Comparison of ENCODE assay signal across 1 fruit fly cellular context in the genomic region with DNA sequence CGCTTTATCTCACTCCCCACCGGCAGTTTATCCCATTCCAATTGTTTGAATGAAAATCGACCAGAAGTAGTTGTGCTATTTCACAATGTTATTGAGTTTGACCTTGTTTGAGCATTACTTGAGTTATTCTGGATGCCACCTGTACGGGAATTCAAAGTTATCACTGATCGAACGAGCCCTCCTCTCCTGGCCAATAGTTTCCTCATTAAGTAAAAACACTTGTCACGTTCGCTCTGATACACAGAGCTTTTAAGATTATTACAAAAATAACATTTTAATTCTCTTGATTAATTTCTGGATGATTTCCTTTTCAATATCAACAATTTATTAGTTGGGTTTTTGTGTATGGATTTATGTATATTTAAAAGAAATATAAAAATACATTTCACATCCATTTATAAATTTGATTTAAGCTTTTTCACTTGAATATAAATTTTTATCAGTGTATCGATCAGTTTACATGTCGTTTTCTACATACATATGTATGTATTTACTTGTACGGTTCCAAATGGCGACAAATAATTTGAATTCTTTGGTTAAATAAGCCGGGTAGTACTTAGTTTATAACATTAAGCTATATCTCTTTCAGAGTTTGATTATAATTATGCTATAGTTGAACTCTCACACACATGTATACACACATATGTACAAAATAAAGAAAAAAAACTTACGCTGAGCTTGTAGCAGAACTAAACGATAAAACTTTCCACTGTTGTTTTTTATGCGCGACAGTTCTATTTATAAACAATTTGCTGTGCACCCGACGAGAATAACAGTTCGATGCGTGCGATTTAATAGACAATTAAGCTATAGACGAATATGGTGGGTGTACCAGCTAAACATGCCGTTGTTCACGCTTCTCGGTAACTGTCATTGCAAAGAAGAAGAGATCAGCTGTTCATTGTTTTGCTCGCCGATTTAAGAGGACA.
TF ChIP-seq lines count a peak whose summit lies in the region.

Gene CG3609, minus strand, starts transcription at position 810 of the 929 bp plus-strand sequence.
Gene CG15390, plus strand, starts transcription at position 896 of the 929 bp plus-strand sequence.

TF ChIP-seq in whole organism, embryonic, 481 proteins besides CTCF, POLR2A, EP300 and RAD21 (continued from another document and continues in another):
- TF ChIP-seq Stat92E (GFP tag; optimal IDR thresholded peaks at IDR 0.05; lab: Kevin White, UChicago): peak in 1 of 3 experiments; percentile 49
- peak; percentile 56 for TF ChIP-seq CG4424 (GFP tag; optimal IDR thresholded peaks at IDR 0.05; lab: Kevin White, UChicago)
- TF ChIP-seq CG6791 (GFP tag; IDR thresholded peaks at IDR 0.05; lab: Robert Waterston, UW; ENCODE audit: partially characterized antibody): peak; percentile 39; the same call in 1 of the 3 replicates
- TF ChIP-seq CG3065 (GFP tag; optimal IDR thresholded peaks at IDR 0.05; lab: Kevin White, UChicago): peak; percentile 59
- TF ChIP-seq CG33213 (GFP tag; optimal IDR thresholded peaks at IDR 0.05; lab: Kevin White, UChicago): peak; percentile 91
- TF ChIP-seq CG18476 (GFP tag; optimal IDR thresholded peaks at IDR 0.05; lab: Kevin White, UChicago): peak; percentile 38
- no peak for TF ChIP-seq ato (GFP tag; IDR thresholded peaks at IDR 0.05; lab: Robert Waterston, UW; ENCODE audit: partially characterized antibody)
- TF ChIP-seq sd (tag; optimal IDR thresholded peaks at IDR 0.05; lab: Kevin White, UChicago): peak; percentile 89
- peak; percentile 41 for TF ChIP-seq cato (GFP tag; optimal IDR thresholded peaks at IDR 0.05; lab: Kevin White, UChicago; ENCODE audit: borderline replicate concordance)
- no peak for TF ChIP-seq Dfd (GFP tag; optimal IDR thresholded peaks at IDR 0.05; lab: Kevin White, UChicago)
- TF ChIP-seq dan (GFP tag; IDR thresholded peaks at IDR 0.05; lab: Robert Waterston, UW): no peak
- peak; percentile 52 for TF ChIP-seq CG14710 (tag; optimal IDR thresholded peaks at IDR 0.05; lab: Kevin White, UChicago)
- TF ChIP-seq Mes4 (GFP tag; optimal IDR thresholded peaks at IDR 0.05; lab: Kevin White, UChicago): peak; percentile 82
- peak; percentile 22 for TF ChIP-seq BtbVII (GFP tag; optimal IDR thresholded peaks at IDR 0.05; lab: Kevin White, UChicago)
- peak; percentile 32; the same call in 1 of the 2 replicates for TF ChIP-seq hbn (GFP tag; IDR thresholded peaks at IDR 0.05; lab: Robert Waterston, UW; ENCODE audit: partially characterized antibody)
- TF ChIP-seq CG18262 (tag; optimal IDR thresholded peaks at IDR 0.05; lab: Kevin White, UChicago): peak; percentile 61
- no peak for TF ChIP-seq tna (GFP tag; IDR thresholded peaks at IDR 0.05; lab: Robert Waterston, UW; ENCODE audit: partially characterized antibody)
- peak; percentile 69 for TF ChIP-seq CG10147 (GFP tag; optimal IDR thresholded peaks at IDR 0.05; lab: Kevin White, UChicago)
- TF ChIP-seq CG13624 (GFP tag; optimal IDR thresholded peaks at IDR 0.05; lab: Kevin White, UChicago): peak; percentile 96
- no peak for TF ChIP-seq CG5180 (GFP tag; optimal IDR thresholded peaks at IDR 0.05; lab: Kevin White, UChicago)
- TF ChIP-seq ems (GFP tag; optimal IDR thresholded peaks at IDR 0.05; lab: Kevin White, UChicago): peak; percentile 91
- TF ChIP-seq gfzf (GFP tag; optimal IDR thresholded peaks at IDR 0.05; lab: Kevin White, UChicago): peak; percentile 30
- peak; percentile 92 for TF ChIP-seq HmgD (GFP tag; optimal IDR thresholded peaks at IDR 0.05; lab: Kevin White, UChicago)
- TF ChIP-seq Poxn (GFP tag; IDR thresholded peaks at IDR 0.05; lab: Robert Waterston, UW): peak; percentile 63
- peak; percentile 77 to 89 for TF ChIP-seq chif (GFP tag; optimal IDR thresholded peaks at IDR 0.05; lab: Kevin White, UChicago)
- TF ChIP-seq MESR4 (GFP tag; optimal IDR thresholded peaks at IDR 0.05; lab: Kevin White, UChicago): peak; percentile 72
- peak; percentile 97 for TF ChIP-seq sens (GFP tag; lab: Kevin White, UChicago)
- TF ChIP-seq CG3407 (GFP tag; optimal IDR thresholded peaks at IDR 0.05; lab: Kevin White, UChicago): peak; percentile 41
- TF ChIP-seq knrl (GFP tag; IDR thresholded peaks at IDR 0.05; lab: Robert Waterston, UW; ENCODE audit: partially characterized antibody): no peak; the same call in 2 of the 3 replicates
- TF ChIP-seq CG31388 (GFP tag; optimal IDR thresholded peaks at IDR 0.05; lab: Kevin White, UChicago): peak; percentile 76
- TF ChIP-seq jing (GFP tag; optimal IDR thresholded peaks at IDR 0.05; lab: Kevin White, UChicago): no peak
- TF ChIP-seq Adf1 (GFP tag; IDR thresholded peaks at IDR 0.05; lab: Robert Waterston, UW): peak; percentile 52; the same call in 1 of the 2 replicates
- no peak for TF ChIP-seq lov (optimal IDR thresholded peaks at IDR 0.05; lab: Kevin White, UChicago)
- peak; percentile 30; the same call in 2 of the 3 replicates for TF ChIP-seq lov (GFP tag; IDR thresholded peaks at IDR 0.05; lab: Robert Waterston, UW)
- peak; percentile 35 for TF ChIP-seq CG17186 (GFP tag; optimal IDR thresholded peaks at IDR 0.05; lab: Kevin White, UChicago)
- peak; percentile 91 for TF ChIP-seq pho (GFP tag; optimal IDR thresholded peaks at IDR 0.05; lab: Kevin White, UChicago)
- TF ChIP-seq CG10654 (GFP tag; optimal IDR thresholded peaks at IDR 0.05; lab: Kevin White, UChicago): peak; percentile 1
- TF ChIP-seq ATbp (GFP tag; optimal IDR thresholded peaks at IDR 0.05; lab: Kevin White, UChicago): peak; percentile 62
- peak; percentile 93 for TF ChIP-seq HLH54F (GFP tag; optimal IDR thresholded peaks at IDR 0.05; lab: Kevin White, UChicago)
- peak; percentile 81 for TF ChIP-seq Myb (GFP tag; optimal IDR thresholded peaks at IDR 0.05; lab: Kevin White, UChicago)
- TF ChIP-seq Hey (tag; optimal IDR thresholded peaks at IDR 0.05; lab: Kevin White, UChicago): peak; percentile 57
- peak; percentile 9 for TF ChIP-seq salm (tag; optimal IDR thresholded peaks at IDR 0.05; lab: Kevin White, UChicago)
- TF ChIP-seq twi (tag; optimal IDR thresholded peaks at IDR 0.05; lab: Kevin White, UChicago): peak; percentile 55
- peak; percentile 85 for TF ChIP-seq Side (GFP tag; optimal IDR thresholded peaks at IDR 0.05; lab: Kevin White, UChicago)
- peak; percentile 82 for TF ChIP-seq tin (GFP tag; optimal IDR thresholded peaks at IDR 0.05; lab: Kevin White, UChicago)
- no peak; the same call in 1 of the 2 replicates for TF ChIP-seq GATAe (GFP tag; conservative IDR thresholded peaks at IDR 0.05; lab: Robert Waterston, UW)
- no peak for TF ChIP-seq usp (GFP tag; optimal IDR thresholded peaks at IDR 0.05; lab: Kevin White, UChicago)
- TF ChIP-seq ham (GFP tag; IDR thresholded peaks at IDR 0.05; lab: Robert Waterston, UW): no peak; the same call in 1 of the 2 replicates
- TF ChIP-seq Nf-YA (GFP tag; IDR thresholded peaks at IDR 0.05; lab: Robert Waterston, UW): peak; percentile 59
- peak; percentile 89 for TF ChIP-seq Hsf (GFP tag; optimal IDR thresholded peaks at IDR 0.05; lab: Kevin White, UChicago)
- TF ChIP-seq cas (GFP tag; IDR thresholded peaks at IDR 0.05; lab: Robert Waterston, UW): peak; percentile 47; the same call in 1 of the 2 replicates
- TF ChIP-seq Nf-YB (GFP tag; optimal IDR thresholded peaks at IDR 0.05; lab: Kevin White, UChicago): peak; percentile 31
- peak; percentile 22 for TF ChIP-seq CG15601 (tag; optimal IDR thresholded peaks at IDR 0.05; lab: Kevin White, UChicago)
- TF ChIP-seq pb (GFP tag; optimal IDR thresholded peaks at IDR 0.05; lab: Kevin White, UChicago): peak; percentile 78
- peak; percentile 94 for TF ChIP-seq her (GFP tag; optimal IDR thresholded peaks at IDR 0.05; lab: Kevin White, UChicago)
- no peak for TF ChIP-seq CG15479 (GFP tag; optimal IDR thresholded peaks at IDR 0.05; lab: Kevin White, UChicago)
- peak; percentile 64 for TF ChIP-seq CG7839 (tag; optimal IDR thresholded peaks at IDR 0.05; lab: Kevin White, UChicago)
- peak; percentile 16; the same call in 1 of the 2 replicates for TF ChIP-seq Scr (GFP tag; IDR thresholded peaks at IDR 0.05; lab: Robert Waterston, UW; ENCODE audit: partially characterized antibody)
- TF ChIP-seq pan (optimal IDR thresholded peaks at IDR 0.05; lab: Kevin White, UChicago): no peak
- peak in 1 of 2 experiments; percentile 75 for TF ChIP-seq pan (GFP tag; optimal IDR thresholded peaks at IDR 0.05 in 1 of 2, IDR thresholded peaks at IDR 0.05 in 1 of 2)
- peak; percentile 67 for TF ChIP-seq pnt (GFP tag; optimal IDR thresholded peaks at IDR 0.05; lab: Kevin White, UChicago)
- peak; percentile 83 to 92 for TF ChIP-seq Pdp1 (GFP tag; optimal IDR thresholded peaks at IDR 0.05; lab: Kevin White, UChicago)
- TF ChIP-seq CG17829 (tag; optimal IDR thresholded peaks at IDR 0.05; lab: Kevin White, UChicago): peak; percentile 49
- peak; percentile 62 for TF ChIP-seq CG32767 (GFP tag; IDR thresholded peaks at IDR 0.05; lab: Robert Waterston, UW)
- peak; percentile 14 for TF ChIP-seq CG6854 (GFP tag; optimal IDR thresholded peaks at IDR 0.05; lab: Kevin White, UChicago)
- peak; percentile 69 for TF ChIP-seq wdn (GFP tag; IDR thresholded peaks at IDR 0.05; lab: Robert Waterston, UW)
- no peak for TF ChIP-seq CG16813 (GFP tag; IDR thresholded peaks at IDR 0.05; lab: Robert Waterston, UW; ENCODE audit: partially characterized antibody)
- TF ChIP-seq CG4617 (GFP tag; optimal IDR thresholded peaks at IDR 0.05; lab: Kevin White, UChicago; ENCODE audit: borderline replicate concordance): peak; percentile 85
- peak; percentile 1 for TF ChIP-seq CG6683 (GFP tag; optimal IDR thresholded peaks at IDR 0.05; lab: Kevin White, UChicago)
- 0 out of 2 replicates have a peak, but pooled peaks have one; percentile 14 for TF ChIP-seq peb (GFP tag; IDR thresholded peaks at IDR 0.05; lab: Robert Waterston, UW)
- peak; percentile 25; the same call in 1 of the 3 replicates for TF ChIP-seq Opbp (GFP tag; IDR thresholded peaks at IDR 0.05; lab: Robert Waterston, UW; ENCODE audit: partially characterized antibody)
- TF ChIP-seq Hr78 (GFP tag; optimal IDR thresholded peaks at IDR 0.05; lab: Kevin White, UChicago): peak in 1 of 2 experiments; percentile 39
- peak; percentile 50; the same call in 1 of the 3 replicates for TF ChIP-seq CG2889 (GFP tag; IDR thresholded peaks at IDR 0.05; lab: Robert Waterston, UW)
- TF ChIP-seq danr (GFP tag; IDR thresholded peaks at IDR 0.05; lab: Robert Waterston, UW): no peak
- peak; percentile 40; the same call in 1 of the 2 replicates for TF ChIP-seq amos (GFP tag; IDR thresholded peaks at IDR 0.05; lab: Robert Waterston, UW; ENCODE audit: partially characterized antibody)
- TF ChIP-seq NK7.1 (GFP tag; optimal IDR thresholded peaks at IDR 0.05; lab: Kevin White, UChicago): peak; percentile 83
- no peak for TF ChIP-seq tll (GFP tag; optimal IDR thresholded peaks at IDR 0.05; lab: Kevin White, UChicago)
- peak; percentile 54 for TF ChIP-seq gsb-n (tag; optimal IDR thresholded peaks at IDR 0.05; lab: Kevin White, UChicago)
- peak; percentile 58 for TF ChIP-seq p53 (GFP tag; optimal IDR thresholded peaks at IDR 0.05; lab: Kevin White, UChicago)
- TF ChIP-seq CG18011 (GFP tag; optimal IDR thresholded peaks at IDR 0.05; lab: Kevin White, UChicago): peak; percentile 70
- no peak for TF ChIP-seq CG14860 (GFP tag; IDR thresholded peaks at IDR 0.05; lab: Robert Waterston, UW; ENCODE audit: partially characterized antibody)
- peak; percentile 69; the same call in 2 of the 3 replicates for TF ChIP-seq CG17361 (GFP tag; IDR thresholded peaks at IDR 0.05; lab: Robert Waterston, UW)
- TF ChIP-seq dati (GFP tag; IDR thresholded peaks at IDR 0.05; lab: Robert Waterston, UW): peak; percentile 74; the same call in 1 of the 2 replicates
- TF ChIP-seq CG7928 (GFP tag; optimal IDR thresholded peaks at IDR 0.05; lab: Kevin White, UChicago): peak; percentile 45
- TF ChIP-seq aop (GFP tag; IDR thresholded peaks at IDR 0.05; lab: Robert Waterston, UW): peak; percentile 86
- peak; percentile 76 for TF ChIP-seq HLH3B (GFP tag; IDR thresholded peaks at IDR 0.05; lab: Robert Waterston, UW)
- TF ChIP-seq oc (tag; optimal IDR thresholded peaks at IDR 0.05; lab: Kevin White, UChicago): peak; percentile 58
- TF ChIP-seq chm (GFP tag; IDR thresholded peaks at IDR 0.05; lab: Robert Waterston, UW): peak; percentile 90
- peak; percentile 80 for TF ChIP-seq Atf6 (GFP tag; IDR thresholded peaks at IDR 0.05; lab: Robert Waterston, UW)
- peak; percentile 46 for TF ChIP-seq CG2116 (GFP tag; optimal IDR thresholded peaks at IDR 0.05; lab: Kevin White, UChicago)
- peak; percentile 72 for TF ChIP-seq Max (GFP tag; optimal IDR thresholded peaks at IDR 0.05; lab: Kevin White, UChicago)
- TF ChIP-seq CG13287 (GFP tag; IDR thresholded peaks at IDR 0.05; lab: Robert Waterston, UW; ENCODE audit: partially characterized antibody): peak; percentile 57
- peak; percentile 14 for TF ChIP-seq CG30431 (GFP tag; optimal IDR thresholded peaks at IDR 0.05; lab: Kevin White, UChicago)
- TF ChIP-seq CG15514 (GFP tag; optimal IDR thresholded peaks at IDR 0.05; lab: Kevin White, UChicago): peak; percentile 80
- TF ChIP-seq CG11560 (tag; IDR thresholded peaks at IDR 0.05; lab: Robert Waterston, UW): peak; percentile 68
- TF ChIP-seq Hmr (GFP tag; optimal IDR thresholded peaks at IDR 0.05; lab: Kevin White, UChicago): peak; percentile 77
- peak; percentile 26 for TF ChIP-seq CG10267 (tag; optimal IDR thresholded peaks at IDR 0.05; lab: Kevin White, UChicago)
- peak; percentile 63 for TF ChIP-seq dmrt99B (tag; optimal IDR thresholded peaks at IDR 0.05; lab: Kevin White, UChicago)
- peak; percentile 82 for TF ChIP-seq Dek (tag; optimal IDR thresholded peaks at IDR 0.05; lab: Kevin White, UChicago)
- TF ChIP-seq lola (GFP tag; optimal IDR thresholded peaks at IDR 0.05; lab: Kevin White, UChicago): peak in 1 of 3 experiments; percentile 46
- peak; percentile 85 to 99 for TF ChIP-seq crp (GFP tag; optimal IDR thresholded peaks at IDR 0.05; lab: Kevin White, UChicago)
- no peak for TF ChIP-seq hth (optimal IDR thresholded peaks at IDR 0.05; lab: Kevin White, UChicago)
- peak; percentile 85 for TF ChIP-seq sug (tag; optimal IDR thresholded peaks at IDR 0.05; lab: Kevin White, UChicago)
- no peak for TF ChIP-seq CG10565 (GFP tag; optimal IDR thresholded peaks at IDR 0.05; lab: Kevin White, UChicago)
- TF ChIP-seq corto (GFP tag; optimal IDR thresholded peaks at IDR 0.05; lab: Kevin White, UChicago): peak; percentile 51
- peak; percentile 92 for TF ChIP-seq zfh1 (GFP tag; IDR thresholded peaks at IDR 0.05; lab: Robert Waterston, UW)
- TF ChIP-seq nmo (GFP tag; optimal IDR thresholded peaks at IDR 0.05; lab: Kevin White, UChicago): peak; percentile 57
- peak; percentile 82 for TF ChIP-seq al (GFP tag; IDR thresholded peaks at IDR 0.05; lab: Robert Waterston, UW)
- peak; percentile 74; the same call in 2 of the 3 replicates for TF ChIP-seq H15 (GFP tag; IDR thresholded peaks at IDR 0.05; lab: Robert Waterston, UW)
- peak; percentile 61 for TF ChIP-seq CG15696 (tag; optimal IDR thresholded peaks at IDR 0.05; lab: Kevin White, UChicago)
- peak; percentile 91 for TF ChIP-seq vfl (GFP tag; optimal IDR thresholded peaks at IDR 0.05; lab: Kevin White, UChicago)
- peak; percentile 86 for TF ChIP-seq NfI (GFP tag; optimal IDR thresholded peaks at IDR 0.05; lab: Kevin White, UChicago)
- peak; percentile 80 for TF ChIP-seq Atf-2 (GFP tag; optimal IDR thresholded peaks at IDR 0.05; lab: Kevin White, UChicago)
